Worm (Caenorhabditis elegans) whole organism, L1 larva: ENCODE data around the gene C15H11.1.

Experiments
- C04F5.9 ChIP-seq: sonication (generic microtip); optimal IDR thresholded peaks from 2 replicates; lab custom pipeline; 2016; ENCODE audit warnings: missing genetic modification characterization, missing compliant biosample characterization
- C16A3.4 ChIP-seq: fragments of 150-350 bp; optimal IDR thresholded peaks from 2 replicates; lab custom pipeline; 2014; ENCODE audit warnings: missing biosample characterization, missing genetic modification characterization
- C34B4.2 ChIP-seq: sonication (generic microtip); optimal IDR thresholded peaks from 2 replicates; lab custom pipeline; 2017; ENCODE audit warnings: mild to moderate bottlenecking, missing genetic modification characterization, missing compliant biosample characterization
- F16B12.6 ChIP-seq: fragments of 150-350 bp; optimal IDR thresholded peaks from 2 replicates; lab custom pipeline; 2014; ENCODE audit warnings: missing biosample characterization, missing genetic modification characterization
- Y116A8C.19 ChIP-seq: sonication (generic microtip); optimal IDR thresholded peaks from 2 replicates; lab custom pipeline; 2016; ENCODE audit warnings: missing compliant biosample characterization, missing genetic modification characterization, borderline replicate concordance
- alr-1 ChIP-seq: fragments of 200-800 bp; sonication (Bioruptor generic); optimal IDR thresholded peaks from 2 replicates; lab custom pipeline; 2018; ENCODE audit warnings: borderline replicate concordance, mild to moderate bottlenecking, missing genetic modification characterization, missing compliant biosample characterization
- aly-2 ChIP-seq: fragments of 150-350 bp; optimal IDR thresholded peaks from 2 replicates; lab custom pipeline; 2014; ENCODE audit warnings: missing biosample characterization, missing genetic modification characterization
- blmp-1 ChIP-seq: fragments of 150-350 bp; optimal IDR thresholded peaks from 2 replicates; lab custom pipeline; 2014; ENCODE audit warnings: missing biosample characterization, missing genetic modification characterization
- ceh-63 ChIP-seq: fragments of 200-800 bp; sonication (Bioruptor generic); optimal IDR thresholded peaks from 2 replicates; lab custom pipeline; 2018; ENCODE audit warnings: mild to moderate bottlenecking, missing genetic modification characterization, missing compliant biosample characterization
- ceh-82 ChIP-seq, 3 experiments: fragments of 150-350 bp in 1 of 3; sonication (generic microtip) in 2 of 3; optimal IDR thresholded peaks; 2 replicates each; lab custom pipeline; 2014 to 2017; ENCODE audit warnings: missing biosample characterization in 3 of 3, missing genetic modification characterization in 3 of 3
- ceh-88 ChIP-seq: fragments of 200-800 bp; sonication (Bioruptor generic); IDR thresholded peaks from 2 replicates; pipeline ENCODE4 v1.3.6; 2022; ENCODE audit warnings: missing genetic modification characterization, missing compliant biosample characterization
- ceh-90 ChIP-seq: sonication (generic microtip); optimal IDR thresholded peaks from 2 replicates; lab custom pipeline; 2016; ENCODE audit warnings: missing genetic modification characterization, missing compliant biosample characterization
- dsc-1 ChIP-seq: sonication (generic microtip); optimal IDR thresholded peaks from 2 replicates; lab custom pipeline; 2016; ENCODE audit warnings: mild to moderate bottlenecking, missing genetic modification characterization, missing compliant biosample characterization
- efl-3 ChIP-seq: fragments of 200-800 bp; sonication (Bioruptor generic); optimal IDR thresholded peaks from 2 replicates; lab custom pipeline; 2018; ENCODE audit warnings: mild to moderate bottlenecking, missing genetic modification characterization, missing compliant biosample characterization
- egl-13 ChIP-seq: sonication (generic microtip); optimal IDR thresholded peaks from 2 replicates; lab custom pipeline; 2016; ENCODE audit warnings: missing genotype, missing genetic modification reagents, missing genetic modification characterization, missing compliant biosample characterization
- fos-1 ChIP-seq: fragments of 150-350 bp; optimal IDR thresholded peaks from 2 replicates; lab custom pipeline; 2014; ENCODE audit warnings: missing biosample characterization, missing genetic modification characterization
- hlh-4 ChIP-seq: sonication (generic microtip); optimal IDR thresholded peaks from 2 replicates; lab custom pipeline; 2016; ENCODE audit warnings: mild to moderate bottlenecking, missing genetic modification characterization, missing compliant biosample characterization
- jun-1 ChIP-seq: fragments of 150-350 bp; optimal IDR thresholded peaks from 2 replicates; lab custom pipeline; 2014; ENCODE audit warnings: missing biosample characterization, missing genetic modification reagents, missing genetic modification characterization
- lin-13 ChIP-seq: fragments of 150-350 bp; optimal IDR thresholded peaks from 2 replicates; lab custom pipeline; 2014; ENCODE audit warnings: missing biosample characterization, missing genetic modification reagents, missing genetic modification characterization
- lin-14 ChIP-seq: fragments of 200-800 bp; sonication (Bioruptor generic); optimal IDR thresholded peaks from 2 replicates; lab custom pipeline; 2018; ENCODE audit warnings: mild to moderate bottlenecking, missing genetic modification characterization, moderate library complexity, missing compliant biosample characterization
- lin-35 ChIP-seq, 2 experiments: fragments of 150-350 bp; optimal IDR thresholded peaks; 2 replicates each; lab custom pipeline; 2014; ENCODE audit warnings: missing biosample characterization in 2 of 2, missing genetic modification characterization in 2 of 2, missing genetic modification reagents in 2 of 2
- lir-3 ChIP-seq: sonication (generic microtip); optimal IDR thresholded peaks from 2 replicates; lab custom pipeline; 2016; ENCODE audit warnings: mild to moderate bottlenecking, missing genetic modification characterization, moderate library complexity, missing compliant biosample characterization; ENCODE audit not compliant: poor library complexity
- nhr-11 ChIP-seq: fragments of 150-350 bp; optimal IDR thresholded peaks from 2 replicates; lab custom pipeline; 2014; ENCODE audit warnings: missing biosample characterization, missing genetic modification characterization
- nhr-19 ChIP-seq: fragments of 200-800 bp; sonication (Bioruptor generic); conservative IDR thresholded peaks from 2 replicates; pipeline ENCODE4 v1.3.6; 2022; ENCODE audit warnings: missing genetic modification characterization, missing compliant biosample characterization
- nhr-237 ChIP-seq: fragments of 150-350 bp; optimal IDR thresholded peaks from 2 replicates; lab custom pipeline; 2014; ENCODE audit warnings: missing biosample characterization, missing genetic modification characterization
- nhr-28 ChIP-seq: fragments of 150-350 bp; optimal IDR thresholded peaks from 2 replicates; lab custom pipeline; 2014; ENCODE audit warnings: missing biosample characterization, missing genetic modification characterization
- nhr-47 ChIP-seq: sonication (generic microtip); optimal IDR thresholded peaks from 2 replicates; lab custom pipeline; 2016; ENCODE audit warnings: mild to moderate bottlenecking, missing genetic modification characterization, moderate library complexity, missing compliant biosample characterization
- nhr-76 ChIP-seq: sonication (generic microtip); optimal IDR thresholded peaks from 2 replicates; lab custom pipeline; 2017; ENCODE audit warnings: missing biosample characterization, missing genetic modification characterization
- nhr-84 ChIP-seq: sonication (generic microtip); optimal IDR thresholded peaks from 2 replicates; lab custom pipeline; 2017; ENCODE audit warnings: missing biosample characterization, missing genetic modification characterization
- nhr-85 ChIP-seq: sonication (generic microtip); peaks from one replicate; lab custom pipeline; 2016; ENCODE audit warnings: missing genetic modification characterization, inconsistent platforms, missing compliant biosample characterization
- pag-3 ChIP-seq: sonication (generic microtip); optimal IDR thresholded peaks from 2 replicates; lab custom pipeline; 2017; ENCODE audit warnings: missing genetic modification characterization, mild to moderate bottlenecking, missing compliant biosample characterization, antibody characterized with exemption, borderline replicate concordance; ENCODE audit not compliant: insufficient read depth
- pqm-1 ChIP-seq: sonication (generic microtip); optimal IDR thresholded peaks from 3 replicates; lab custom pipeline; 2017; ENCODE audit warnings: missing biosample characterization, missing genetic modification characterization
- skn-1 ChIP-seq: fragments of 150-350 bp; optimal IDR thresholded peaks from 2 replicates; lab custom pipeline; 2014; ENCODE audit warnings: missing biosample characterization, missing genetic modification characterization
- snpc-4 ChIP-seq: fragments of 150-350 bp; optimal IDR thresholded peaks from 2 replicates; lab custom pipeline; 2014; ENCODE audit warnings: missing biosample characterization, missing genetic modification characterization
- sox-4 ChIP-seq: sonication (generic microtip); optimal IDR thresholded peaks from 2 replicates; lab custom pipeline; 2016; ENCODE audit warnings: missing genetic modification characterization, missing compliant biosample characterization
- sup-37 ChIP-seq: fragments of 200-800 bp; sonication (Bioruptor generic); optimal IDR thresholded peaks from 2 replicates; lab custom pipeline; 2018; ENCODE audit warnings: mild to moderate bottlenecking, missing genetic modification characterization, missing compliant biosample characterization
- swsn-7 ChIP-seq: sonication (generic microtip); optimal IDR thresholded peaks from 2 replicates; lab custom pipeline; 2016; ENCODE audit warnings: missing genetic modification characterization, missing compliant biosample characterization
- tbx-2 ChIP-seq: sonication (generic microtip); optimal IDR thresholded peaks from 2 replicates; lab custom pipeline; 2016; ENCODE audit warnings: missing genetic modification characterization, missing compliant biosample characterization
- unc-30 ChIP-seq: sonication (generic microtip); optimal IDR thresholded peaks from 2 replicates; lab custom pipeline; 2017; ENCODE audit warnings: missing biosample characterization, missing genetic modification characterization
- unc-62 ChIP-seq: fragments of 150-350 bp; optimal IDR thresholded peaks from 2 replicates; lab custom pipeline; 2014; ENCODE audit warnings: missing biosample characterization, missing genetic modification reagents, missing genetic modification characterization
- unc-86 ChIP-seq: sonication (generic microtip); optimal IDR thresholded peaks from 2 replicates; lab custom pipeline; 2016; ENCODE audit warnings: missing genetic modification characterization, missing compliant biosample characterization
- unc-98 ChIP-seq: fragments of 200-800 bp; sonication (Bioruptor generic); IDR thresholded peaks from 2 replicates; pipeline ENCODE4 v1.3.6; 2022; ENCODE audit warnings: missing genetic modification characterization, missing compliant biosample characterization
- vab-15 ChIP-seq: sonication (generic microtip); optimal IDR thresholded peaks from 2 replicates; lab custom pipeline; 2017; ENCODE audit warnings: missing genotype, mild to moderate bottlenecking, missing genetic modification characterization, missing compliant biosample characterization
- zag-1 ChIP-seq: fragments of 150-350 bp; optimal IDR thresholded peaks from 2 replicates; lab custom pipeline; 2014; ENCODE audit warnings: missing biosample characterization, missing genetic modification characterization
- zip-4 ChIP-seq: fragments of 200-800 bp; sonication (Bioruptor generic); optimal IDR thresholded peaks from 2 replicates; lab custom pipeline; 2018; ENCODE audit warnings: mild to moderate bottlenecking, missing genetic modification characterization, moderate library complexity, missing compliant biosample characterization

The C15H11.1 gene

ce11 chrV:14347234-14347826 lies 46.3 kb upstream of the C15H11.1 start, which contains the start of gene cept-2 (continued):
- TF ChIP-seq C16A3.4 (tag; lab: Kevin White, UChicago) (peak; percentile 98), swsn-7 (peak; percentile 95), nhr-84 (tag; lab: Kevin White, UChicago) (no peak), Y116A8C.19 (tag; lab: Kevin White, UChicago) (no peak), sup-37 (peak; percentile 33), nhr-85 (tag; lab: Kevin White, UChicago) (peak; percentile 96), nhr-28 (no peak), zip-4 (GFP tag; lab: Kevin White, UChicago) (peak; percentile 66), nhr-11 (tag; lab: Kevin White, UChicago) (peak; percentile 75), ceh-82 (tag; optimal IDR thresholded peaks at IDR 0.05; lab: Kevin White, UChicago) (peak; percentile 84 to 95 (median 94)), ceh-88 (GFP tag; lab: Robert Waterston, UW) (peak; percentile 84), tbx-2 (tag; lab: Kevin White, UChicago) (peak; percentile 94), ceh-90 (tag; lab: Kevin White, UChicago) (peak; percentile 67), F16B12.6 (tag; lab: Kevin White, UChicago) (peak; percentile 56), lin-14 (GFP tag; lab: Kevin White, UChicago) (peak; percentile 96), efl-3 (GFP tag; lab: Kevin White, UChicago) (peak; percentile 31), unc-86 (tag; lab: Kevin White, UChicago) (peak; percentile 92), egl-13 (peak; percentile 91), lin-13 (GFP tag; lab: Kevin White, UChicago) (peak; percentile 96), pqm-1 (tag; lab: Kevin White, UChicago) (no peak), nhr-19 (GFP tag; lab: Robert Waterston, UW) (peak; percentile 96), alr-1 (tag; lab: Kevin White, UChicago) (no peak), jun-1 (tag; lab: Kevin White, UChicago) (peak; percentile 84), ceh-63 (GFP tag; lab: Kevin White, UChicago) (no peak), C04F5.9 (tag; lab: Kevin White, UChicago) (peak; percentile 80), nhr-76 (tag; lab: Kevin White, UChicago) (no peak), nhr-237 (tag; lab: Kevin White, UChicago) (peak; percentile 60), unc-98 (GFP tag; lab: Robert Waterston, UW) (peak; percentile 44; the same call in 1 of the 2 replicates), lir-3 (tag; lab: Kevin White, UChicago) (peak; percentile 93), snpc-4 (peak; percentile 89), fos-1 (peak; percentile 71), aly-2 (tag; lab: Kevin White, UChicago) (peak; percentile 78), nhr-47 (peak; percentile 96), skn-1 (tag; lab: Kevin White, UChicago) (peak; percentile 95), unc-30 (tag; lab: Kevin White, UChicago) (no peak), vab-15 (tag; lab: Kevin White, UChicago) (peak; percentile 78), C34B4.2 (tag; lab: Kevin White, UChicago) (no peak), hlh-4 (tag; lab: Kevin White, UChicago) (no peak), dsc-1 (peak; percentile 94), zag-1 (tag; lab: Kevin White, UChicago) (peak; percentile 66), unc-62 (no peak), pag-3 (tag; lab: Kevin White, UChicago) (peak; percentile 82)

- no peak for TF ChIP-seq sox-4 (tag; lab: Kevin White, UChicago)
- TF ChIP-seq sup-37 = no peak
- peak; percentile 44 for TF ChIP-seq blmp-1 (tag; lab: Kevin White, UChicago)
- peak in 1 of 2 experiments; percentile 35 for TF ChIP-seq lin-35 (GFP tag; optimal IDR thresholded peaks at IDR 0.05; lab: Kevin White, UChicago)
Measured at ce11 chrV:14350498-14350897, 43.1 kb upstream of the C15H11.1 start.
